Worm (Caenorhabditis elegans): ENCODE results near the gene B0334.13.

Gene B0334.13

DNA sequence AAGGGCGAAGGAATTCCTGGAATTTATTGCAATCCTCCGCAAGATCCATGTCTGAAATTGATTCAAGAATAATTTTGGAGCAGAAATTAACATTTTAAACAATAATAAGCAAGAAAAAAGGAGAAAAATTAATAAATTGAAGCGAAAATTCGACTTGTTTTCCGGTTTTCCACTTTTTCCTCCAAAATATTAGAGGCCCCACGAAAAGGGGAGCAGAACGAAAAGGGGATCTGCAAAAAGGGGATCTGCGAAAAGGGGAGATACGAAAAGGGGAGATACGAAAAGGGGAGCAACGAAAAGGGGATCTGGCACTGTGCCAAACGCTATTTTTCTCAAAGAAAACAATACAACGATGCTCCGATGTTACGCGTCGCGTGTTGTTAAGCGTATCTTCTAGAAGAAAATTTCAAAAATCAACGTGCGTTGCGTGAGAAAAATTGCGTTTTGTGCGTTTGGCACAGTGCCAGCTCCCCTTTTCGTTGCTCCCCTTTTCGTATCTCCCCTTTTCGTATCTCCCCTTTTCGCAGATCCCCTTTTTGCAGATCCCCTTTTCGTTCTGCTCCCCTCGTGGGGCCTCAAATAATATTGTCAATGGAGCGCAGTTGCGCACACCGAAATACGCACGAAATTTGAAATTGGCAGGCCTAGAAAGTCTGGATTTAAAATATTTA is 46.5 kb downstream of the B0334.13 start, which contains the start of gene Y62F5A.12:
Y62F5A.12 (minus strand) TSS at position 51 of the 671 bp plus-strand sequence.
- TF ChIP-seq him-1 (tag; optimal IDR thresholded peaks at IDR 0.05) (peak; percentile 62), W03F9.2 (tag; optimal IDR thresholded peaks at IDR 0.05) (peak; percentile 57)

- TF ChIP-seq dao-5 (tag; optimal IDR thresholded peaks at IDR 0.05) (no peak), him-1 (tag; optimal IDR thresholded peaks at IDR 0.05) (no peak), W03F9.2 (tag; optimal IDR thresholded peaks at IDR 0.05) (no peak)
Observed at ce11 chrII:11535429-11535828, 47.3 kb downstream of the B0334.13 start.

DNA sequence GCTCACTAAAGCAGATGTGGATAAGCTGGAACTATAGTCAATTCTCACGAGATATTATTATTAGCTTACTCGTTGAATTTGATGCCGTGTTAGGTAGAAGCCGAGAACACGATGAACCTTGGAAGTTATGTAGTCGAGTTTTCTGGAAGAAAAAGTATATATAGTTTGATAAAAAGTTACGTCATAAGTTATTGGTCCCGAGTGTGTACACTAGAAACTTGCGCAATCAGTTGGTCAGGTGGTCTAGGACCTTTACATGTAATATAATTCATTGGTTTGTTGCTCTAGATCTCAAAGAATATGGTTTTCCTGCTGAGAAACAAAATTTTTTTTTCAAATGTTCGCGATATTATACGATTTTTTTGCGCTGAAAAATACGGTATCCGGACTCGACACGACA is 47.8 kb downstream of the B0334.13 start:
- no peak for TF ChIP-seq dao-5 (tag; optimal IDR thresholded peaks at IDR 0.05)
- no peak for TF ChIP-seq W03F9.2 (tag; optimal IDR thresholded peaks at IDR 0.05)
- no peak for TF ChIP-seq him-1 (tag; optimal IDR thresholded peaks at IDR 0.05)

DNA sequence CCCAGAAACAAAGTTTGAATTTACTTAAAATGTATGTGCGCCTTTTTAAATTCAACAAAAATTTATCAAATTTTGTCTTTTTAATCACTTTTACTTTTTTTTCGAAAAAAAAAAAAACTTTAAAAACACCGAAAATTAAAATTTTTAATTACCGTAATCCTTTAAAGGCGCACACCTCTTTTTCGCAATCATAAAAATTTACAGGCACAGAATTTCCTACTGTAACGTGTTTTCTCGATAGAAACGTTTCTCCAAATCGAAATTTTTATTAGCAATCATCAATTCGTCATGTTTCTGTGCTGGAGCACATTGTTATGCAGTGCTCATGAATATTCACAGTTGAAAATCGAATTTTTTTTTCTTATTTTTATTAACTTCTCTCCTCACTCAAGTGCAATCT is 48.4 kb downstream of the B0334.13 start:
- TF ChIP-seq W03F9.2 (tag; optimal IDR thresholded peaks at IDR 0.05) (no peak), dao-5 (tag; optimal IDR thresholded peaks at IDR 0.05) (no peak), him-1 (tag; optimal IDR thresholded peaks at IDR 0.05) (no peak)

- no peak for TF ChIP-seq W03F9.2 (tag; optimal IDR thresholded peaks at IDR 0.05)
Observed at ce11 chrII:11537115-11537514, 49.0 kb downstream of the B0334.13 start.

DNA sequence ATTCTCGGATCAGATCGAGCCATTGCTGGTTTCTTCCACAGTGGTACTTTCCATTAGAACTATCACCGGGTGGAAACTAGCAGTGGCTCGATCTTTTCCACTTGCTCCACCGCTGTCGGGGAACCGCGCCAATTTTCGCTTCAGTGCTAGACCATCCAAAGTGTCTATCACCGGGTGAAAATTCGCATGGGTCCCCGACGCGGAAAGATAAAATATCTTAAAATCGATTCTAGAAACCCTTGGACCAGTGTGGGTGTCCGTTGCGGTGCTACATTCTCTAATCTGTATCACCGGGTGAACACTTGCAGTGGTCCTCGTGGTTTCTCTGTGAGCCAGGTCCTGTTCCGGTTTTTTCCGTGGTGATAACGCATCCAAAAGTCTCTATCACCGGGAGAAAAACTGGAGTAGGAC is 49.5 kb downstream of the B0334.13 start:
- no peak for TF ChIP-seq dao-5 (tag; optimal IDR thresholded peaks at IDR 0.05)
- TF ChIP-seq him-1 (tag; optimal IDR thresholded peaks at IDR 0.05): no peak
- TF ChIP-seq W03F9.2 (tag; optimal IDR thresholded peaks at IDR 0.05): no peak

- TF ChIP-seq him-1 (tag; optimal IDR thresholded peaks at IDR 0.05): no peak
- no peak for TF ChIP-seq dao-5 (tag; optimal IDR thresholded peaks at IDR 0.05)
- TF ChIP-seq W03F9.2 (tag; optimal IDR thresholded peaks at IDR 0.05): no peak
Observed at ce11 chrII:11538741-11539140, 50.6 kb downstream of the B0334.13 start, which contains the start of gene Y62F5A.9. Gene Y62F5A.9 (minus strand): TSS chrII:11538841.

Data from whole organism, L4/young adult.